Fruit fly (Drosophila melanogaster): Measurements from ENCODE around the gene KLHL18.

DNA sequence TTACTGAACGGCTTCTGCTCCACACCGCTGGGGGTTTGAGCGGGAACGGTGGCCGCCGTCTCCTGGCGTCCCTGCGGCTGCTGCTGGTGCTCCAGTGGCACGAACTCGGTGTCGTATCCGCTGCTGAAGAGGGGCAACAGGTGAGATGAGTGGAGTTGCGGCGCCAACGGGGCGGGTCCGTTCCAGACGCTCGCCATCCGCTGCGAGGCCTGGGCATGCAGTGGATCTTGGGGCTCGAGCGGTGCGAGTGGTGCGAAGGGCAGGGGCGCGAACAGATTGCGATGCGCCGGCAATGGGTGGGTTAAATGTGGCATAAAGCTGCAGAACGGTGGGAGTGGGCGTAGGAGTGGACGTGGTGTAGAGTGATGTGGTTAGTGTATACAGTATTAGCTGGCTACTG lies 21.0 kb downstream of the KLHL18 start:
- no peak for TF ChIP-seq Dfd (GFP tag; optimal IDR thresholded peaks at IDR 0.05)
- TF ChIP-seq rgr (GFP tag; optimal IDR thresholded peaks at IDR 0.05) = no peak
- TF ChIP-seq sv (GFP tag; optimal IDR thresholded peaks at IDR 0.05) = no peak
- no peak for TF ChIP-seq CG32264 (GFP tag; optimal IDR thresholded peaks at IDR 0.05)
- no peak for TF ChIP-seq Myc (optimal IDR thresholded peaks at IDR 0.05)
- no peak for TF ChIP-seq brk (GFP tag; optimal IDR thresholded peaks at IDR 0.05)
- no peak for TF ChIP-seq Sp1 (GFP tag; optimal IDR thresholded peaks at IDR 0.05)

Data from whole organism, wandering third instar larva.